Fruit fly (Drosophila melanogaster): Measurements from ENCODE around the gene mfr.

mfr gene

dm6 chr3L:8888533-8888932, 23.9 kb downstream of the mfr start, which contains the start of gene CG43169:
TSS of gene CG43169 (minus strand) at chr3L:8888633.
- TF ChIP-seq Mnt (GFP tag; optimal IDR thresholded peaks at IDR 0.05) (no peak), Hr96 (GFP tag; optimal IDR thresholded peaks at IDR 0.05) (no peak), cic (GFP tag; optimal IDR thresholded peaks at IDR 0.05) (no peak), toe (GFP tag; optimal IDR thresholded peaks at IDR 0.05) (no peak)

- no peak for TF ChIP-seq ovo (GFP tag; optimal IDR thresholded peaks at IDR 0.05)
- no peak for TF ChIP-seq CG5204 (GFP tag; optimal IDR thresholded peaks at IDR 0.05)
- no peak for TF ChIP-seq CG7045 (GFP tag; optimal IDR thresholded peaks at IDR 0.05)
- no peak for TF ChIP-seq Hr96 (GFP tag; optimal IDR thresholded peaks at IDR 0.05)
- no peak for TF ChIP-seq cic (GFP tag; optimal IDR thresholded peaks at IDR 0.05)
Observed at dm6 chr3L:8881778-8882366, 30.6 kb downstream of the mfr start.

dm6 chr3L:8879465-8879864, 33.0 kb downstream of the mfr start:
- TF ChIP-seq bab1 (GFP tag; optimal IDR thresholded peaks at IDR 0.05) (no peak), CG14711 (tag; optimal IDR thresholded peaks at IDR 0.05) (no peak), Clk (GFP tag; optimal IDR thresholded peaks at IDR 0.05) (no peak), kay (GFP tag; ENCODE audit: borderline replicate concordance) (no peak), toe (GFP tag; optimal IDR thresholded peaks at IDR 0.05) (no peak), Hr96 (GFP tag; optimal IDR thresholded peaks at IDR 0.05) (no peak)

- TF ChIP-seq tj (GFP tag; optimal IDR thresholded peaks at IDR 0.05) (no peak), Crg-1 (GFP tag; optimal IDR thresholded peaks at IDR 0.05) (no peak), bab1 (GFP tag; optimal IDR thresholded peaks at IDR 0.05) (no peak), CG1620 (GFP tag; optimal IDR thresholded peaks at IDR 0.05) (no peak), CG11617 (GFP tag; optimal IDR thresholded peaks at IDR 0.05) (no peak), pad (GFP tag; optimal IDR thresholded peaks at IDR 0.05) (no peak), CG5204 (GFP tag; optimal IDR thresholded peaks at IDR 0.05) (peak; percentile 17), kay (GFP tag; ENCODE audit: borderline replicate concordance) (peak; percentile 64), toe (GFP tag; optimal IDR thresholded peaks at IDR 0.05) (no peak), CG33017 (tag; optimal IDR thresholded peaks at IDR 0.05) (no peak), CG7045 (GFP tag; optimal IDR thresholded peaks at IDR 0.05) (no peak), CG14711 (tag; optimal IDR thresholded peaks at IDR 0.05) (peak; percentile 13), Clk (GFP tag; optimal IDR thresholded peaks at IDR 0.05) (no peak), Hr96 (GFP tag; optimal IDR thresholded peaks at IDR 0.05) (no peak), CG12768 (GFP tag; optimal IDR thresholded peaks at IDR 0.05) (no peak), CG7101 (tag; optimal IDR thresholded peaks at IDR 0.05) (peak; percentile 55), cic (GFP tag; optimal IDR thresholded peaks at IDR 0.05) (peak; percentile 14), ovo (GFP tag; optimal IDR thresholded peaks at IDR 0.05) (peak; percentile 32), Mnt (GFP tag; optimal IDR thresholded peaks at IDR 0.05) (peak; percentile 24), cnc (optimal IDR thresholded peaks at IDR 0.05) (no peak)
Observed at dm6 chr3L:8878388-8878787, 34.1 kb downstream of the mfr start.

- no peak for TF ChIP-seq tj (GFP tag; optimal IDR thresholded peaks at IDR 0.05)
- no peak for TF ChIP-seq Clk (GFP tag; optimal IDR thresholded peaks at IDR 0.05)
- TF ChIP-seq Mnt (GFP tag; optimal IDR thresholded peaks at IDR 0.05), result no peak
- no peak for TF ChIP-seq bab1 (GFP tag; optimal IDR thresholded peaks at IDR 0.05)
- no peak for TF ChIP-seq ovo (GFP tag; optimal IDR thresholded peaks at IDR 0.05)
- TF ChIP-seq cic (GFP tag; optimal IDR thresholded peaks at IDR 0.05), result no peak
- TF ChIP-seq CG12768 (GFP tag; optimal IDR thresholded peaks at IDR 0.05), result no peak
- no peak for TF ChIP-seq kay (GFP tag; ENCODE audit: borderline replicate concordance)
- no peak for TF ChIP-seq CG14711 (tag; optimal IDR thresholded peaks at IDR 0.05)
- TF ChIP-seq CG33017 (tag; optimal IDR thresholded peaks at IDR 0.05), result no peak
- no peak for TF ChIP-seq pad (GFP tag; optimal IDR thresholded peaks at IDR 0.05)
- TF ChIP-seq Crg-1 (GFP tag; optimal IDR thresholded peaks at IDR 0.05), result no peak
- TF ChIP-seq CG11617 (GFP tag; optimal IDR thresholded peaks at IDR 0.05), result no peak
Observed at dm6 chr3L:8873053-8873452, 39.4 kb downstream of the mfr start.

- TF ChIP-seq tj (GFP tag; optimal IDR thresholded peaks at IDR 0.05) (peak; percentile 85), CG12768 (GFP tag; optimal IDR thresholded peaks at IDR 0.05) (no peak)
Observed at dm6 chr3L:8871017-8871416, 41.5 kb downstream of the mfr start.

- TF ChIP-seq pad (GFP tag; optimal IDR thresholded peaks at IDR 0.05), result no peak
- no peak for TF ChIP-seq Crg-1 (GFP tag; optimal IDR thresholded peaks at IDR 0.05)
- no peak for TF ChIP-seq ovo (GFP tag; optimal IDR thresholded peaks at IDR 0.05)
- no peak for TF ChIP-seq Hr96 (GFP tag; optimal IDR thresholded peaks at IDR 0.05)
- TF ChIP-seq CG12768 (GFP tag; optimal IDR thresholded peaks at IDR 0.05), result no peak
- no peak for TF ChIP-seq Clk (GFP tag; optimal IDR thresholded peaks at IDR 0.05)
- no peak for TF ChIP-seq CG5204 (GFP tag; optimal IDR thresholded peaks at IDR 0.05)
- no peak for TF ChIP-seq CG7045 (GFP tag; optimal IDR thresholded peaks at IDR 0.05)
- no peak for TF ChIP-seq bab1 (GFP tag; optimal IDR thresholded peaks at IDR 0.05)
- no peak for TF ChIP-seq CG33017 (tag; optimal IDR thresholded peaks at IDR 0.05)
- TF ChIP-seq kay (GFP tag; ENCODE audit: borderline replicate concordance), result no peak
- no peak for TF ChIP-seq Mnt (GFP tag; optimal IDR thresholded peaks at IDR 0.05)
- TF ChIP-seq cnc (optimal IDR thresholded peaks at IDR 0.05), result no peak
- TF ChIP-seq tj (GFP tag; optimal IDR thresholded peaks at IDR 0.05), result no peak
- TF ChIP-seq cic (GFP tag; optimal IDR thresholded peaks at IDR 0.05), result no peak
- no peak for TF ChIP-seq toe (GFP tag; optimal IDR thresholded peaks at IDR 0.05)
- no peak for TF ChIP-seq CG11617 (GFP tag; optimal IDR thresholded peaks at IDR 0.05)
- no peak for TF ChIP-seq CG7101 (tag; optimal IDR thresholded peaks at IDR 0.05)
- TF ChIP-seq CG1620 (GFP tag; optimal IDR thresholded peaks at IDR 0.05), result no peak
- no peak for TF ChIP-seq CG14711 (tag; optimal IDR thresholded peaks at IDR 0.05)
Observed at dm6 chr3L:8870547-8870946, 41.9 kb downstream of the mfr start.
